Fruit fly (Drosophila melanogaster) whole organism, embryonic: ENCODE data around the gene Sgt1.

Experiments used
- Adf1 ChIP-seq: fragments of 200-800 bp; sonication (Bioruptor generic); IDR thresholded peaks from 2 replicates; pipeline ENCODE4 v1.3.6; 2022; ENCODE audit warnings: missing biosample characterization, missing genetic modification characterization
- CG10959 ChIP-seq: fragments of 200-800 bp; sonication (Bioruptor generic); IDR thresholded peaks from 2 replicates; pipeline ENCODE4 v1.3.6; 2022; ENCODE audit warnings: missing biosample characterization, missing genetic modification characterization
- CG10979 ChIP-seq: fragments of 200-800 bp; sonication (Bioruptor generic); optimal IDR thresholded peaks from 2 replicates; lab custom pipeline; 2018; ENCODE audit warnings: missing biosample characterization, mild to moderate bottlenecking, missing genetic modification characterization, moderate library complexity
- CG11247 ChIP-seq: fragments of 200-800 bp; sonication (Bioruptor generic); IDR thresholded peaks from 2 replicates; pipeline ENCODE4 v1.3.6; 2022; ENCODE audit warnings: missing biosample characterization, missing genetic modification characterization
- CG12236 ChIP-seq: fragments of 200-800 bp; sonication (Bioruptor generic); optimal IDR thresholded peaks from 2 replicates; lab custom pipeline; 2016; ENCODE audit warnings: missing biosample characterization, missing genetic modification characterization
- CG13424 ChIP-seq: fragments of 200-800 bp; sonication (Bioruptor generic); optimal IDR thresholded peaks from 2 replicates; lab custom pipeline; 2019; ENCODE audit warnings: missing biosample characterization, mild to moderate bottlenecking, missing genetic modification characterization, moderate library complexity
- CG16815 ChIP-seq: fragments of 200-800 bp; sonication (Bioruptor generic); optimal IDR thresholded peaks from 3 replicates; lab custom pipeline; 2017; ENCODE audit warnings: missing biosample characterization, mild to moderate bottlenecking, missing genetic modification characterization
- CG17568 ChIP-seq: fragments of 200-800 bp; sonication (Bioruptor generic); optimal IDR thresholded peaks from 2 replicates; lab custom pipeline; 2018; ENCODE audit warnings: missing biosample characterization, mild to moderate bottlenecking, missing genetic modification characterization, moderate library complexity
- CG17612 ChIP-seq: fragments of 200-800 bp; sonication (Bioruptor generic); IDR thresholded peaks from 2 replicates; pipeline ENCODE4 v1.3.6; 2022; ENCODE audit warnings: missing biosample characterization, missing genetic modification characterization
- CG17912 ChIP-seq: fragments of 200-800 bp; sonication (Bioruptor generic); optimal IDR thresholded peaks from 2 replicates; lab custom pipeline; 2018; ENCODE audit warnings: missing biosample characterization, mild to moderate bottlenecking, missing genetic modification characterization
- CG1832 ChIP-seq: fragments of 200-800 bp; sonication (Bioruptor generic); optimal IDR thresholded peaks from 2 replicates; lab custom pipeline; 2017; ENCODE audit warnings: missing biosample characterization, mild to moderate bottlenecking, missing genetic modification characterization, inconsistent platforms
- CG18599 ChIP-seq: fragments of 200-800 bp; sonication (Bioruptor generic); optimal IDR thresholded peaks from 3 replicates; lab custom pipeline; 2017; ENCODE audit warnings: missing biosample characterization, missing genetic modification characterization, mild to moderate bottlenecking, moderate library complexity, missing genetic modification reagents
- CG3065 ChIP-seq: fragments of 200-800 bp; sonication (Bioruptor generic); optimal IDR thresholded peaks from 2 replicates; lab custom pipeline; 2016; ENCODE audit warnings: missing biosample characterization, missing genetic modification characterization
- CG31388 ChIP-seq: fragments of 200-800 bp; sonication (Bioruptor generic); optimal IDR thresholded peaks from 2 replicates; lab custom pipeline; 2016; ENCODE audit warnings: missing biosample characterization, missing genetic modification characterization
- CG32767 ChIP-seq: fragments of 200-800 bp; sonication (Bioruptor generic); IDR thresholded peaks from 2 replicates; pipeline ENCODE4 v1.3.6; 2022; ENCODE audit warnings: missing biosample characterization, missing genetic modification characterization
- CG33557 ChIP-seq: fragments of 200-800 bp; sonication (Bioruptor generic); optimal IDR thresholded peaks from 2 replicates; lab custom pipeline; 2019; ENCODE audit warnings: missing biosample characterization, mild to moderate bottlenecking, missing genetic modification characterization, moderate library complexity
- CG7745 ChIP-seq: fragments of 200-800 bp; sonication (Bioruptor generic); optimal IDR thresholded peaks from 2 replicates; lab custom pipeline; 2018; ENCODE audit warnings: missing biosample characterization, mild to moderate bottlenecking, missing genetic modification characterization, moderate library complexity
- CG7928 ChIP-seq: fragments of 200-800 bp; sonication (Bioruptor generic); optimal IDR thresholded peaks from 2 replicates; lab custom pipeline; 2017; ENCODE audit warnings: missing biosample characterization, mild to moderate bottlenecking, missing genetic modification characterization
- CG7987 ChIP-seq: fragments of 200-800 bp; sonication (Bioruptor generic); optimal IDR thresholded peaks from 2 replicates; lab custom pipeline; 2018; ENCODE audit warnings: missing biosample characterization, mild to moderate bottlenecking, missing genetic modification characterization, moderate library complexity
- CTCF ChIP-seq: fragments of 200-800 bp; sonication (Bioruptor generic); optimal IDR thresholded peaks from 2 replicates; lab custom pipeline; 2017; ENCODE audit warnings: missing biosample characterization, mild to moderate bottlenecking, missing genetic modification characterization, moderate library complexity
- Dad ChIP-seq: fragments of 200-800 bp; sonication (Bioruptor generic); optimal IDR thresholded peaks from 3 replicates; lab custom pipeline; 2016; ENCODE audit warnings: missing biosample characterization, missing genetic modification characterization
- Dp ChIP-seq: fragments of 200-800 bp; sonication (Bioruptor generic); optimal IDR thresholded peaks from 2 replicates; lab custom pipeline; 2018; ENCODE audit warnings: missing biosample characterization, mild to moderate bottlenecking, missing genetic modification characterization, moderate library complexity
- E2f2 ChIP-seq: fragments of 200-800 bp; sonication (Bioruptor generic); IDR thresholded peaks from 2 replicates; pipeline ENCODE4 v1.3.6; 2022; ENCODE audit warnings: missing biosample characterization, missing genetic modification characterization
- Gug ChIP-seq: fragments of 200-800 bp; sonication (Bioruptor generic); IDR thresholded peaks from 4 replicates; pipeline ENCODE4 v1.3.6; 2022; ENCODE audit warnings: missing biosample characterization, missing genetic modification characterization
- Jarid2 ChIP-seq: fragments of 200-800 bp; sonication (Bioruptor generic); optimal IDR thresholded peaks from 3 replicates; lab custom pipeline; 2017; ENCODE audit warnings: mild to moderate bottlenecking, missing biosample characterization, missing genetic modification reagents, missing genetic modification characterization
- Lpt ChIP-seq: fragments of >200 bp; optimal IDR thresholded peaks from 2 replicates; lab custom pipeline; 2018; ENCODE audit warnings: missing biosample characterization, missing genetic modification characterization
- MESR4 ChIP-seq: fragments of 200-800 bp; sonication (Bioruptor generic); optimal IDR thresholded peaks from 2 replicates; lab custom pipeline; 2018; ENCODE audit warnings: missing biosample characterization, mild to moderate bottlenecking, missing genetic modification characterization, moderate library complexity
- Myb ChIP-seq: fragments of 200-800 bp; sonication (Bioruptor generic); optimal IDR thresholded peaks from 2 replicates; lab custom pipeline; 2016; ENCODE audit warnings: missing biosample characterization, missing genetic modification characterization
- NFAT ChIP-seq: fragments of 200-800 bp; sonication (Bioruptor generic); IDR thresholded peaks from 2 replicates; pipeline ENCODE4 v1.3.6; 2022; ENCODE audit warnings: missing biosample characterization, missing genetic modification characterization
- PHDP ChIP-seq: fragments of 200-800 bp; sonication (Bioruptor generic); optimal IDR thresholded peaks from 3 replicates; lab custom pipeline; 2018; ENCODE audit warnings: missing biosample characterization, mild to moderate bottlenecking, missing genetic modification characterization, moderate library complexity
- Ptx1 ChIP-seq: fragments of 200-800 bp; sonication (Bioruptor generic); IDR thresholded peaks from 2 replicates; pipeline ENCODE4 v1.3.6; 2022; ENCODE audit warnings: missing biosample characterization, missing genetic modification characterization
- Six4 ChIP-seq: fragments of 200-800 bp; sonication (Bioruptor generic); optimal IDR thresholded peaks from 2 replicates; lab custom pipeline; 2016; ENCODE audit warnings: missing biosample characterization, missing genetic modification characterization
- Sox102F ChIP-seq: fragments of 200-800 bp; sonication (Bioruptor generic); optimal IDR thresholded peaks from 2 replicates; lab custom pipeline; 2018; ENCODE audit warnings: missing biosample characterization, mild to moderate bottlenecking, missing genetic modification characterization, moderate library complexity
- Usf ChIP-seq: fragments of 200-800 bp; sonication (Bioruptor generic); optimal IDR thresholded peaks from 2 replicates; lab custom pipeline; 2017; ENCODE audit warnings: missing genotype, missing biosample characterization, missing genetic modification characterization
- Vsx1 ChIP-seq: fragments of 200-800 bp; sonication (Bioruptor generic); optimal IDR thresholded peaks from 2 replicates; lab custom pipeline; 2017; ENCODE audit warnings: missing biosample characterization, mild to moderate bottlenecking, missing genetic modification characterization, missing genetic modification reagents
- Xbp1 ChIP-seq: fragments of 200-800 bp; sonication (Bioruptor generic); optimal IDR thresholded peaks from 3 replicates; lab custom pipeline; 2016; ENCODE audit warnings: missing biosample characterization, mild to moderate bottlenecking, missing genetic modification characterization
- YL-1 ChIP-seq: fragments of 200-800 bp; sonication (Bioruptor generic); optimal IDR thresholded peaks from 3 replicates; lab custom pipeline; 2017; ENCODE audit warnings: missing biosample characterization, mild to moderate bottlenecking, missing genetic modification characterization
- bab2 ChIP-seq: fragments of 200-800 bp; sonication (Bioruptor generic); optimal IDR thresholded peaks from 2 replicates; lab custom pipeline; 2016; ENCODE audit warnings: missing biosample characterization, missing genetic modification characterization
- chif ChIP-seq, 2 experiments: fragments of 200-800 bp; sonication (Bioruptor generic); optimal IDR thresholded peaks; 3 replicates each; lab custom pipeline; 2016; ENCODE audit warnings: missing biosample characterization in 2 of 2, missing genetic modification characterization in 2 of 2
- chinmo ChIP-seq: fragments of 200-800 bp; sonication (Bioruptor generic); IDR thresholded peaks from 4 replicates; pipeline ENCODE4 v1.3.6; 2022; ENCODE audit warnings: missing biosample characterization, missing genetic modification characterization; ENCODE audit not compliant: partially characterized antibody
- chn ChIP-seq: fragments of 200-800 bp; sonication (Bioruptor generic); optimal IDR thresholded peaks from 2 replicates; lab custom pipeline; 2016; ENCODE audit warnings: missing biosample characterization, missing genetic modification characterization
- dan ChIP-seq: fragments of 200-800 bp; sonication (Bioruptor generic); IDR thresholded peaks from 2 replicates; pipeline ENCODE4 v1.3.6; 2022; ENCODE audit warnings: missing biosample characterization, missing genetic modification characterization
- fd102C ChIP-seq: fragments of 200-800 bp; sonication (Bioruptor generic); optimal IDR thresholded peaks from 2 replicates; lab custom pipeline; 2018; ENCODE audit warnings: missing biosample characterization, mild to moderate bottlenecking, missing genetic modification characterization, moderate library complexity
- gce ChIP-seq: fragments of 200-800 bp; sonication (Bioruptor generic); IDR thresholded peaks from 3 replicates; pipeline ENCODE4 v1.3.6; 2022; ENCODE audit warnings: missing biosample characterization, missing genetic modification characterization
- gem ChIP-seq: fragments of 200-800 bp; sonication (Bioruptor generic); optimal IDR thresholded peaks from 2 replicates; lab custom pipeline; 2019; ENCODE audit warnings: missing biosample characterization, mild to moderate bottlenecking, missing genetic modification characterization, moderate library complexity
- hb ChIP-seq: fragments of 200-800 bp; sonication (Bioruptor generic); IDR thresholded peaks from 3 replicates; pipeline ENCODE4 v1.3.6; 2022; ENCODE audit warnings: missing biosample characterization, missing genetic modification characterization; ENCODE audit not compliant: partially characterized antibody
- jigr1 ChIP-seq: fragments of 200-800 bp; sonication (Bioruptor generic); IDR thresholded peaks from 3 replicates; pipeline ENCODE4 v1.3.6; 2022; ENCODE audit warnings: missing biosample characterization, missing genetic modification characterization
- org-1 ChIP-seq: fragments of 200-800 bp; sonication (Bioruptor generic); optimal IDR thresholded peaks from 2 replicates; lab custom pipeline; 2017; ENCODE audit warnings: missing biosample characterization, missing genetic modification characterization
- otp ChIP-seq: fragments of 200-800 bp; sonication (Bioruptor generic); IDR thresholded peaks from 3 replicates; pipeline ENCODE4, ENCODE4 v1.3.6; 2022; ENCODE audit warnings: missing biosample characterization, missing genetic modification characterization
- pho ChIP-seq: fragments of 200-800 bp; sonication (Bioruptor generic); optimal IDR thresholded peaks from 2 replicates; lab custom pipeline; 2016; ENCODE audit warnings: missing biosample characterization, missing genetic modification characterization
- tap ChIP-seq: fragments of 200-800 bp; optimal IDR thresholded peaks from 3 replicates; lab custom pipeline; 2019; ENCODE audit warnings: missing biosample characterization, mild to moderate bottlenecking, missing genetic modification characterization, moderate library complexity
- tx ChIP-seq: fragments of 200-800 bp; sonication (Bioruptor generic); optimal IDR thresholded peaks from 2 replicates; lab custom pipeline; 2016; ENCODE audit warnings: missing biosample characterization, missing genetic modification characterization

Sgt1 gene

dm6 chr3R:8305110-8305509 is at the start of gene Sgt1 (continued):
- TF ChIP-seq chif (GFP tag; optimal IDR thresholded peaks at IDR 0.05; lab: Kevin White, UChicago) (peak; percentile 4 to 15), pho (peak; percentile 66), CG31388 (GFP tag; lab: Kevin White, UChicago) (no peak), CG17612 (GFP tag; lab: Robert Waterston, UW) (no peak), gem (tag; lab: Kevin White, UChicago) (no peak), chinmo (GFP tag; lab: Robert Waterston, UW) (no peak), CG7928 (peak; percentile 94), jigr1 (no peak), gce (no peak), YL-1 (GFP tag; lab: Kevin White, UChicago) (peak; percentile 87), Usf (GFP tag; lab: Kevin White, UChicago) (no peak), CG32767 (GFP tag; lab: Robert Waterston, UW) (no peak), otp (GFP tag; lab: Robert Waterston, UW) (no peak), CG12236 (GFP tag; lab: Kevin White, UChicago) (no peak), fd102C (GFP tag; lab: Kevin White, UChicago) (no peak), E2f2 (peak; percentile 100), CTCF (GFP tag; lab: Kevin White, UChicago) (peak; percentile 56), CG18599 (GFP tag; lab: Kevin White, UChicago) (no peak), Xbp1 (GFP tag; lab: Kevin White, UChicago) (peak; percentile 48), CG11247 (GFP tag; lab: Robert Waterston, UW) (peak; percentile 35; the same call in 1 of the 2 replicates), chn (GFP tag; lab: Kevin White, UChicago) (peak; percentile 43), hb (peak; percentile 80), Lpt (GFP tag; lab: Kevin White, UChicago) (no peak), bab2 (GFP tag; lab: Kevin White, UChicago) (peak; percentile 41), CG13424 (tag; lab: Kevin White, UChicago) (peak; percentile 4), Dad (GFP tag; lab: Kevin White, UChicago) (peak; percentile 45), Vsx1 (GFP tag; lab: Kevin White, UChicago) (no peak), Dp (GFP tag; lab: Kevin White, UChicago) (peak; percentile 100), Sox102F (no peak), Six4 (GFP tag; lab: Kevin White, UChicago) (peak; percentile 6), Jarid2 (GFP tag; lab: Kevin White, UChicago) (no peak), CG17912 (peak; percentile 30), CG10979 (tag; lab: Kevin White, UChicago) (no peak), CG1832 (GFP tag; lab: Kevin White, UChicago) (no peak), tap (tag; lab: Kevin White, UChicago) (no peak), NFAT (peak; percentile 66; the same call in 1 of the 2 replicates), tx (peak; percentile 31), CG7745 (tag; lab: Kevin White, UChicago) (peak; percentile 29), Gug (GFP tag; lab: Robert Waterston, UW) (no peak), dan (GFP tag; lab: Robert Waterston, UW) (no peak), CG3065 (GFP tag; lab: Kevin White, UChicago) (no peak), Adf1 (GFP tag; lab: Robert Waterston, UW) (no peak), CG10959 (GFP tag; lab: Robert Waterston, UW) (no peak), MESR4 (peak; percentile 94), Ptx1 (GFP tag; lab: Robert Waterston, UW) (no peak), CG16815 (GFP tag; lab: Kevin White, UChicago) (no peak), org-1 (no peak), CG7987 (GFP tag; lab: Kevin White, UChicago) (peak; percentile 39), PHDP (tag; lab: Kevin White, UChicago) (peak; percentile 6), CG17568 (GFP tag; lab: Kevin White, UChicago) (no peak), Myb (GFP tag; lab: Kevin White, UChicago) (peak; percentile 78), CG33557 (no peak)
